Worm (Caenorhabditis elegans) whole organism, L4 larva: ENCODE measurements around the gene egl-19.

ENCODE experiments used
- F26F4.8 ChIP-seq: fragments of 200-800 bp; sonication (Bioruptor generic); conservative IDR thresholded peaks from 2 replicates; pipeline ENCODE4 v1.3.6; 2022; ENCODE audit warnings: missing genetic modification characterization, missing compliant biosample characterization
- F49E8.2 ChIP-seq: sonication (generic microtip); optimal IDR thresholded peaks from 2 replicates; lab custom pipeline; 2016; ENCODE audit warnings: missing compliant biosample characterization, mild to moderate bottlenecking, missing genetic modification characterization, borderline replicate concordance
- T26A8.4 ChIP-seq: fragments of 200-800 bp; sonication (Bioruptor generic); IDR thresholded peaks from 2 replicates; pipeline ENCODE4 v1.3.6; 2022; ENCODE audit warnings: missing genetic modification characterization, missing compliant biosample characterization
- Y75B8A.6 ChIP-seq: fragments of 200-800 bp; sonication (Bioruptor generic); IDR thresholded peaks from 2 replicates; pipeline ENCODE4 v1.3.6; 2022; ENCODE audit warnings: missing genetic modification reagents, missing genetic modification characterization, missing compliant biosample characterization
- arid-1 ChIP-seq: fragments of 200-800 bp; sonication (Bioruptor generic); conservative IDR thresholded peaks from 2 replicates; pipeline ENCODE4 v1.3.6; 2022; ENCODE audit warnings: missing genetic modification reagents, missing genetic modification characterization, missing compliant biosample characterization
- ceh-44 ChIP-seq: fragments of 200-800 bp; sonication (Bioruptor generic); IDR thresholded peaks from 2 replicates; pipeline ENCODE4 v1.3.6; 2022; ENCODE audit warnings: missing genetic modification reagents, missing genetic modification characterization, missing compliant biosample characterization
- daf-16 ChIP-seq, 3 experiments: sonication (generic microtip); optimal IDR thresholded peaks; 2 replicates each; lab custom pipeline; 2016 to 2017; ENCODE audit warnings: missing genetic modification characterization in 3 of 3, missing genetic modification reagents in 3 of 3, mild to moderate bottlenecking in 2 of 3, missing compliant biosample characterization in 2 of 3, missing biosample characterization in 1 of 3, moderate library complexity in 1 of 3
- daf-19 ChIP-seq: fragments of 200-800 bp; sonication (Bioruptor generic); conservative IDR thresholded peaks from 2 replicates; pipeline ENCODE4 v1.3.6; 2022; ENCODE audit warnings: missing genetic modification characterization, missing compliant biosample characterization
- dpl-1 ChIP-seq: fragments of 150-350 bp; optimal IDR thresholded peaks from 2 replicates; lab custom pipeline; 2014; ENCODE audit warnings: missing biosample characterization, missing genetic modification reagents, missing genetic modification characterization
- duxl-1 ChIP-seq: sonication (generic microtip); optimal IDR thresholded peaks from 2 replicates; lab custom pipeline; 2016; ENCODE audit warnings: mild to moderate bottlenecking, missing genetic modification characterization, moderate library complexity, missing compliant biosample characterization; ENCODE audit not compliant: poor library complexity
- dve-1 ChIP-seq: sonication (generic microtip); optimal IDR thresholded peaks from 2 replicates; lab custom pipeline; 2017; ENCODE audit warnings: antibody characterized with exemption, mild to moderate bottlenecking, missing genetic modification characterization, missing compliant biosample characterization; ENCODE audit not compliant: insufficient read depth
- hif-1 ChIP-seq, 2 experiments: sonication (generic microtip); optimal IDR thresholded peaks; 2 replicates each; lab custom pipeline; 2016 to 2017; ENCODE audit warnings: missing compliant biosample characterization in 2 of 2, missing genetic modification characterization in 2 of 2, missing genetic modification reagents in 2 of 2, missing genotype in 2 of 2, mild to moderate bottlenecking in 1 of 2
- lin-13 ChIP-seq: fragments of 150-350 bp; optimal IDR thresholded peaks from 2 replicates; lab custom pipeline; 2014; ENCODE audit warnings: missing biosample characterization, missing genetic modification reagents, missing genetic modification characterization
- lin-29 ChIP-seq: fragments of 200-800 bp; sonication (Bioruptor generic); IDR thresholded peaks from 2 replicates; pipeline ENCODE4 v1.3.6; 2022; ENCODE audit warnings: missing genetic modification reagents, missing genetic modification characterization, missing compliant biosample characterization
- lir-3 ChIP-seq: sonication (generic microtip); optimal IDR thresholded peaks from 2 replicates; lab custom pipeline; 2016; ENCODE audit warnings: mild to moderate bottlenecking, missing genetic modification characterization, missing compliant biosample characterization
- madf-5 ChIP-seq, 2 experiments: fragments of 200-800 bp; sonication (Bioruptor generic); IDR thresholded peaks; 2 replicates each; pipeline ENCODE4 v1.3.6; 2022; ENCODE audit warnings: missing compliant biosample characterization in 2 of 2, missing genetic modification characterization in 2 of 2
- madf-9 ChIP-seq: fragments of 200-800 bp; sonication (Bioruptor generic); conservative IDR thresholded peaks from 2 replicates; pipeline ENCODE4 v1.3.6; 2022; ENCODE audit warnings: missing genetic modification reagents, missing genetic modification characterization, missing compliant biosample characterization
- mep-1 ChIP-seq: fragments of 150-350 bp; sonication (generic microtip); optimal IDR thresholded peaks from 3 replicates; lab custom pipeline; 2014; ENCODE audit warnings: missing biosample characterization, missing genetic modification characterization
- mes-2 ChIP-seq: sonication (generic microtip); optimal IDR thresholded peaks from 2 replicates; lab custom pipeline; 2016; ENCODE audit warnings: missing genotype, mild to moderate bottlenecking, missing genetic modification characterization, missing compliant biosample characterization; ENCODE audit not compliant: poor library complexity, severe bottlenecking
- nhr-10 ChIP-seq: fragments of 150-350 bp; optimal IDR thresholded peaks from 2 replicates; lab custom pipeline; 2014; ENCODE audit warnings: missing biosample characterization, missing genetic modification characterization
- nhr-102 ChIP-seq: sonication (generic microtip); optimal IDR thresholded peaks from 2 replicates; lab custom pipeline; 2016; ENCODE audit warnings: mild to moderate bottlenecking, missing genetic modification characterization, moderate library complexity, missing compliant biosample characterization
- nhr-48 ChIP-seq: sonication (generic microtip); optimal IDR thresholded peaks from 2 replicates; lab custom pipeline; 2016; ENCODE audit warnings: mild to moderate bottlenecking, missing genetic modification characterization, missing compliant biosample characterization
- nhr-76 ChIP-seq: fragments of 150-350 bp; optimal IDR thresholded peaks from 2 replicates; lab custom pipeline; 2014; ENCODE audit warnings: missing biosample characterization, missing genetic modification characterization
- pqm-1 ChIP-seq: sonication (generic microtip); optimal IDR thresholded peaks from 2 replicates; lab custom pipeline; 2017; ENCODE audit warnings: missing biosample characterization, missing genetic modification characterization
- skn-1 ChIP-seq: fragments of 150-350 bp; optimal IDR thresholded peaks from 2 replicates; lab custom pipeline; 2014; ENCODE audit warnings: missing biosample characterization, missing genetic modification characterization
- snpc-4 ChIP-seq: fragments of 150-350 bp; optimal IDR thresholded peaks from 2 replicates; lab custom pipeline; 2014; ENCODE audit warnings: missing biosample characterization, missing genetic modification characterization
- spr-1 ChIP-seq: sonication (generic microtip); optimal IDR thresholded peaks from 2 replicates; lab custom pipeline; 2016; ENCODE audit warnings: mild to moderate bottlenecking, missing genetic modification characterization, missing compliant biosample characterization
- tra-1 ChIP-seq: fragments of 200-800 bp; sonication (Bioruptor generic); IDR thresholded peaks from 2 replicates; pipeline ENCODE4 v1.3.6; 2022; ENCODE audit warnings: missing genetic modification reagents, missing genetic modification characterization, missing compliant biosample characterization
- unc-39 ChIP-seq: sonication (generic microtip); optimal IDR thresholded peaks from 2 replicates; lab custom pipeline; 2017; ENCODE audit warnings: missing biosample characterization, missing genetic modification characterization
- unc-62 ChIP-seq, 3 experiments: fragments of 150-350 bp in 1 of 3; sonication (generic microtip); optimal IDR thresholded peaks in 2 of 3; peaks in 1 of 3; 1 replicate in 1 of 3; 2 replicates in 2 of 3; lab custom pipeline; 2014 to 2017; ENCODE audit warnings: missing biosample characterization in 3 of 3, missing genetic modification characterization in 3 of 3, missing genetic modification reagents in 3 of 3, missing genotype in 1 of 3
- zfp-3 ChIP-seq: fragments of 200-800 bp; sonication (Bioruptor generic); conservative IDR thresholded peaks from 2 replicates; pipeline ENCODE4 v1.3.6; 2022; ENCODE audit warnings: missing genetic modification reagents, missing genetic modification characterization, missing compliant biosample characterization
- ztf-7 ChIP-seq: fragments of 150-350 bp; optimal IDR thresholded peaks from 2 replicates; lab custom pipeline; 2014; ENCODE audit warnings: missing biosample characterization, missing genetic modification characterization

The egl-19 gene

ce11 chrIV:7454890-7455289 is 49.5 kb downstream of the egl-19 start:
- TF ChIP-seq unc-39 (tag; lab: Kevin White, UChicago) (no peak), unc-62 (GFP tag; optimal IDR thresholded peaks at IDR 0.05 in 1 of 2; lab: Kevin White, UChicago) (peak in 1 of 2 experiments; percentile 92), unc-62 (tag; optimal IDR thresholded peaks at IDR 0.05; lab: Kevin White, UChicago) (no peak), ceh-44 (GFP tag; lab: Robert Waterston, UW) (no peak)

DNA sequence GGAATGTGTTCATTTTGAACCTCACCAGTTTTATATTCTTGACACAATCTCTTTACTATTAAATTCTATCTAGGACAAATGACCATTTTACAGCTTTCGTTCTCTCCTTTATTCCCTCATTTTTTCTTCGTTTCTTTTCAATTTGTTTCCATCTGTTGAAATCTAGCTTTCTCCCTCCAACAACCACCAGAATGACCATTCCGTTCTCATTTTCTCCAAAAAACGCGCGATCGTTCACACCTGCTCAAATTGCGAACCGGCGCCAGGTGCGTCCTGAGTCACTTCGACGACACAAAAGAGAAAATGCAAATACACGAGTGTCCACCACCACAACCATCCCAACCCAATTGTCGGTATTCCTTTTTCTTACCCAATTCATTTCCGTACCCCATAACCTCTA is 50.8 kb downstream of the egl-19 start, which contains the start of gene F13B6.1:
TSS of gene F13B6.1 (plus strand) at position 301 of the 400 bp plus-strand sequence.
- TF ChIP-seq madf-9 (GFP tag; lab: Robert Waterston, UW) (no peak), Y75B8A.6 (GFP tag; lab: Robert Waterston, UW) (no peak), T26A8.4 (no peak), ztf-7 (tag; lab: Kevin White, UChicago) (no peak), mes-2 (tag; lab: Kevin White, UChicago) (no peak), hif-1 (tag; optimal IDR thresholded peaks at IDR 0.05; lab: Kevin White, UChicago) (no peak), daf-19 (GFP tag; lab: Robert Waterston, UW) (no peak), skn-1 (tag; lab: Kevin White, UChicago) (no peak), daf-16 (GFP tag; optimal IDR thresholded peaks at IDR 0.05; lab: Kevin White, UChicago) (no peak), daf-16 (tag; optimal IDR thresholded peaks at IDR 0.05; lab: Kevin White, UChicago) (no peak), nhr-48 (tag; lab: Kevin White, UChicago) (no peak), nhr-76 (tag; lab: Kevin White, UChicago) (no peak), madf-5 (GFP tag; IDR thresholded peaks at IDR 0.05; lab: Robert Waterston, UW) (no peak), nhr-10 (tag; lab: Kevin White, UChicago) (no peak)

DNA sequence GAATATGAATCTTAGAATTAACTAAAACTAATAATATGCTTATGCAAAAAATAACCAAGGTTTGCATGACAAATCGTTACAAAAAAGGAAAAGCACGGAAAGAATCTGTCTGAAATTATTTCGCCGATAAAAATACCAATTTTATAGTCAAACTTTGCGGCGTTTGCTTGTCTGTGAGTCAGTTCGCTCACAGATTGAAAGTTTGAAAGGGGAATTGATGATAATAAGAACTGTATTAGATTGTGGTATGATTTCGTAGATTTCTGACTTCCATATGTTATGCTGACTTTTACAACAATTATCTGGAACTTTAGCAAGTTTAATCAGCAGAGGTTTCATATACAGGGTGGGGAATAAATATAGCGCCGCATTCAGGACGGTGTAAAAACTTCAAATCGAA is 54.8 kb downstream of the egl-19 start, which contains the start of gene F13B6.2:
TSS of gene F13B6.2 (minus strand) at position 101 of the 400 bp plus-strand sequence.
- TF ChIP-seq F49E8.2 (tag; lab: Kevin White, UChicago) (no peak), snpc-4 (tag; lab: Kevin White, UChicago) (no peak), dpl-1 (GFP tag; lab: Kevin White, UChicago) (no peak), mep-1 (no peak), pqm-1 (tag; lab: Kevin White, UChicago) (no peak), spr-1 (tag; lab: Kevin White, UChicago) (no peak), lin-13 (no peak), arid-1 (GFP tag; lab: Robert Waterston, UW) (no peak), lin-29 (GFP tag; lab: Robert Waterston, UW) (no peak), lir-3 (tag; lab: Kevin White, UChicago) (no peak), dve-1 (no peak), duxl-1 (tag; lab: Kevin White, UChicago) (no peak)

DNA sequence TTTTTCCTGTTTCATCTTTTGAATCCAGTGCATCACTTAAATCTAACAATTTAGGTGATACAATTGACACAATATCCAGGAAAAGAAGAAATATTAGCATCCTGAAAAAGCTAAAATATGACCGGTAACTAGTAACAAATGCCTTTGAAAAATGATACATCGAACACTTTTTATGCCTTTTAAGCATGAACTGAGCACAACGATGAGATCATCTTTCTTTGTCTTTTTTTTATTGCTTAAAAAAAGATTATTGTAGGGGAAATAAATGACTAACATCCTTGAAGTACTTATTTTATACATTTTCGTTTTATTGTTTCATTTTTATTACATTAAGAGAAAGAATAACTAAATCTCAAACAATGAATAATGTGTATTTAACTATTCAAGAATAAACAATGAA is 60.5 kb downstream of the egl-19 start, which contains the start of gene F13B6.3:
TSS of gene F13B6.3 (minus strand) at position 101 of the 400 bp plus-strand sequence.
- no peak for TF ChIP-seq F26F4.8 (GFP tag; lab: Robert Waterston, UW)

ce11 chrIV:7467170-7467569 is 61.8 kb downstream of the egl-19 start:
- TF ChIP-seq zfp-3 (GFP tag; lab: Robert Waterston, UW) = no peak
- TF ChIP-seq nhr-102 (tag; lab: Kevin White, UChicago) = no peak
- TF ChIP-seq tra-1 (GFP tag; lab: Robert Waterston, UW) = 0 out of 2 replicates have a peak, but pooled peaks have one; percentile 15
- peak; percentile 48 for TF ChIP-seq pqm-1 (tag; lab: Kevin White, UChicago)
